Fruit fly (Drosophila melanogaster) whole organism, prepupa: ENCODE results near the gene CG8509.

ENCODE experiments used
- CG16779 ChIP-seq: fragments of 200-800 bp; sonication (Bioruptor generic); optimal IDR thresholded peaks from 3 replicates; lab custom pipeline; 2017; ENCODE audit warnings: missing biosample characterization, mild to moderate bottlenecking, missing genetic modification characterization
- Gug ChIP-seq: fragments of 200-800 bp; sonication (Bioruptor generic); IDR thresholded peaks from 2 replicates; pipeline ENCODE4 v1.3.6; 2022; ENCODE audit warnings: missing biosample characterization, missing genetic modification characterization
- Hr39 ChIP-seq: fragments of 200-800 bp; sonication (Bioruptor generic); optimal IDR thresholded peaks from 2 replicates; lab custom pipeline; 2016; ENCODE audit warnings: missing biosample characterization, missing genetic modification characterization
- Lpt ChIP-seq: fragments of 200-800 bp; sonication (Bioruptor generic); optimal IDR thresholded peaks from 3 replicates; lab custom pipeline; 2016; ENCODE audit warnings: missing biosample characterization, missing genetic modification characterization

DNA sequence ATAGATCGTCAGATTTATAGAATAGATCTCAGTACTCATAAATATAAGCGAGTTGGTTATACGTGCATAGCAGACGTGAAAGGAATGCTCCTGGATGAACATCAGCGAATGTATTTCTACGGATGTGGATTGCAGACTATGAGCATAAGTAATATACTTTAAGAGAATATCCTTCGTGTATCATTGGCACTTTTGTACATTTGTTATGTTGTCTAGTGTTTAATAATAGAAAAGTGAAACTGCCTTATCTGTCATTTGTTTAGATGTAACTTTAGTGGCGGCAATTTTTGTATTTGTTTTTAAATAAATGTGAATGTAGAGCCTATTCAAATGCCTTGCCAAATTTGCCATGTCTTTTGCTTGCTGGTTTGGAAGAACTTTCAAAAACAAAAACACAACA, 36.7 kb upstream of the CG8509 start, which contains the start of gene CG43672:
- no peak for TF ChIP-seq CG16779 (tag; lab: Kevin White, UChicago)
- no peak for TF ChIP-seq Hr39 (GFP tag; lab: Kevin White, UChicago)
- TF ChIP-seq Lpt (GFP tag; lab: Kevin White, UChicago): no peak
- no peak for TF ChIP-seq Gug (GFP tag; lab: Robert Waterston, UW)
